Fruit fly (Drosophila melanogaster) whole organism: Measurements from ENCODE around the gene CG42714.

Experiments
- CG8478 ChIP-seq: fragments of >200 bp; optimal IDR thresholded peaks from 2 replicates; lab custom pipeline; 2018; ENCODE audit warnings: inconsistent platforms
- EcR ChIP-seq, 2 experiments: fragments of >200 bp; optimal IDR thresholded peaks; 2 replicates each; lab custom pipeline; 2017; ENCODE audit warnings: missing biosample characterization in 2 of 2, missing genetic modification characterization in 2 of 2, missing genetic modification reagents in 2 of 2
- pan ChIP-seq: fragments of >200 bp; optimal IDR thresholded peaks from 2 replicates; lab custom pipeline; 2017
- psq ChIP-seq: fragments of >200 bp; optimal IDR thresholded peaks from 2 replicates; lab custom pipeline; 2017

dm6 chr3L:6262076-6262504 lies 28.2 kb upstream of the CG42714 start:
- TF ChIP-seq EcR (GFP tag; optimal IDR thresholded peaks at IDR 0.05; lab: Kevin White, UChicago) = peak in 1 of 2 experiments; percentile 57
- no peak for TF ChIP-seq CG8478 (lab: Kevin White, UChicago)
- no peak for TF ChIP-seq psq
- TF ChIP-seq pan (lab: Kevin White, UChicago) = no peak
